Fruit fly (Drosophila melanogaster): Measurements from ENCODE around the gene Hmgcl.

DNA sequence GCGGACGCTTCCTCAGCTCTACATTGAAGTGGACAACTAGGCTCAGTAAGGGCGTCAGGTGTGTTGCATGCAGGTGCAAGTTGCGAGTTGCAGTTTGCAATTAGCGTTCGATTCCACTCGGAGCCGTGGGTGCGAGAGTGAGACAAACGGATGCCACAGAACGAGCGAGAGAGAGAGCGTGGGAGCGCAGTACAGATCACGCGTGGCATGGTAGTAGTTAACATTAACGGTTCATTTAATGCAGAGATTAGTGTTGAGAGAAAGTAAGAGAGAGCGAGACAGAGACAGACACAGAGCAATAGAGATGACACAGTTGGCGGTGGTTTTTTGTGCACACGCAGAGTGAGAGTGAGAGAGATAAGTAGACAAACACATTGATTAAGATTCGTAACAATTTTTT, 20.5 kb upstream of the Hmgcl start:
- no peak for TF ChIP-seq kay (GFP tag; ENCODE audit: borderline replicate concordance)
- TF ChIP-seq Hr96 (GFP tag; optimal IDR thresholded peaks at IDR 0.05), result no peak
- no peak for TF ChIP-seq bab1 (GFP tag; optimal IDR thresholded peaks at IDR 0.05)
- TF ChIP-seq cic (GFP tag; optimal IDR thresholded peaks at IDR 0.05), result no peak
- no peak for TF ChIP-seq pad (GFP tag; optimal IDR thresholded peaks at IDR 0.05)
- no peak for TF ChIP-seq CG7045 (GFP tag; optimal IDR thresholded peaks at IDR 0.05)
- no peak for TF ChIP-seq CG33017 (tag; optimal IDR thresholded peaks at IDR 0.05)
